Worm (Caenorhabditis elegans) whole organism, L1 larva: ENCODE measurements around the gene F23D12.10.
A peak's percentile ranks its signal among the peaks of the same experiment; 100 is the strongest.

Experiments used
- C34B4.2 ChIP-seq: sonication (generic microtip); optimal IDR thresholded peaks from 2 replicates; lab custom pipeline; 2017; ENCODE audit warnings: mild to moderate bottlenecking, missing genetic modification characterization, missing compliant biosample characterization
- alr-1 ChIP-seq: fragments of 200-800 bp; sonication (Bioruptor generic); optimal IDR thresholded peaks from 2 replicates; lab custom pipeline; 2018; ENCODE audit warnings: borderline replicate concordance, mild to moderate bottlenecking, missing genetic modification characterization, missing compliant biosample characterization
- ama-1 ChIP-seq: fragments of 150-350 bp; optimal IDR thresholded peaks from 2 replicates; lab custom pipeline; 2014
- blmp-1 ChIP-seq: fragments of 150-350 bp; optimal IDR thresholded peaks from 2 replicates; lab custom pipeline; 2014; ENCODE audit warnings: missing biosample characterization, missing genetic modification characterization
- ceh-82 ChIP-seq, 3 experiments: fragments of 150-350 bp in 1 of 3; sonication (generic microtip) in 2 of 3; optimal IDR thresholded peaks; 2 replicates each; lab custom pipeline; 2014 to 2017; ENCODE audit warnings: missing biosample characterization in 3 of 3, missing genetic modification characterization in 3 of 3
- ces-1 ChIP-seq: fragments of 150-350 bp; optimal IDR thresholded peaks from 2 replicates; lab custom pipeline; 2014; ENCODE audit warnings: missing biosample characterization, missing genetic modification reagents, missing genetic modification characterization
- dsc-1 ChIP-seq: sonication (generic microtip); optimal IDR thresholded peaks from 2 replicates; lab custom pipeline; 2016; ENCODE audit warnings: mild to moderate bottlenecking, missing genetic modification characterization, missing compliant biosample characterization
- efl-1 ChIP-seq, 4 experiments: fragments of 150-350 bp; optimal IDR thresholded peaks in 3 of 4; peaks in 1 of 4; 1 replicate in 1 of 4; 2 replicates in 3 of 4; lab custom pipeline; 2014; ENCODE audit warnings: missing biosample characterization in 2 of 4, missing genetic modification characterization in 2 of 4, missing genetic modification reagents in 2 of 4
- egl-27 ChIP-seq, 2 experiments: fragments of 150-350 bp in 1 of 2; sonication (generic microtip); optimal IDR thresholded peaks; 3 replicates each; lab custom pipeline; 2017 to 2018; ENCODE audit warnings: missing biosample characterization in 2 of 2, missing genetic modification characterization in 2 of 2, missing genetic modification reagents in 2 of 2
- elt-2 ChIP-seq: sonication (generic microtip); optimal IDR thresholded peaks from 2 replicates; lab custom pipeline; 2016; ENCODE audit warnings: missing genetic modification characterization, mild to moderate bottlenecking, inconsistent platforms, missing compliant biosample characterization, missing genetic modification reagents
- elt-3 ChIP-seq, 6 experiments: fragments of 150-350 bp in 1 of 6; sonication (generic microtip); optimal IDR thresholded peaks; 2 replicates each; lab custom pipeline; 2017 to 2018; ENCODE audit warnings: missing biosample characterization in 6 of 6, missing genetic modification characterization in 6 of 6, inconsistent platforms in 1 of 6
- fkh-4 ChIP-seq: sonication (generic microtip); optimal IDR thresholded peaks from 2 replicates; lab custom pipeline; 2016; ENCODE audit warnings: missing compliant biosample characterization, missing genetic modification characterization, borderline replicate concordance
- grh-1 ChIP-seq: fragments of 200-800 bp; sonication (Bioruptor generic); IDR thresholded peaks from 2 replicates; pipeline ENCODE4 v1.3.6; 2022; ENCODE audit warnings: missing genetic modification reagents, missing genetic modification characterization, missing compliant biosample characterization
- jun-1 ChIP-seq: fragments of 150-350 bp; optimal IDR thresholded peaks from 2 replicates; lab custom pipeline; 2014; ENCODE audit warnings: missing biosample characterization, missing genetic modification reagents, missing genetic modification characterization
- lin-13 ChIP-seq: fragments of 150-350 bp; optimal IDR thresholded peaks from 2 replicates; lab custom pipeline; 2014; ENCODE audit warnings: missing biosample characterization, missing genetic modification reagents, missing genetic modification characterization
- lin-35 ChIP-seq, 2 experiments: fragments of 150-350 bp; optimal IDR thresholded peaks; 2 replicates each; lab custom pipeline; 2014; ENCODE audit warnings: missing biosample characterization in 2 of 2, missing genetic modification characterization in 2 of 2, missing genetic modification reagents in 2 of 2
- lin-39 ChIP-seq: fragments of 150-350 bp; optimal IDR thresholded peaks from 2 replicates; lab custom pipeline; 2014; ENCODE audit warnings: missing biosample characterization, missing genetic modification reagents, missing genetic modification characterization
- lir-3 ChIP-seq: sonication (generic microtip); optimal IDR thresholded peaks from 2 replicates; lab custom pipeline; 2016; ENCODE audit warnings: mild to moderate bottlenecking, missing genetic modification characterization, moderate library complexity, missing compliant biosample characterization; ENCODE audit not compliant: poor library complexity
- mab-9 ChIP-seq: fragments of 200-800 bp; sonication (Bioruptor generic); IDR thresholded peaks from 2 replicates; pipeline ENCODE4 v1.3.6; 2022; ENCODE audit warnings: missing genetic modification reagents, missing genetic modification characterization, missing compliant biosample characterization
- nhr-11 ChIP-seq: fragments of 150-350 bp; optimal IDR thresholded peaks from 2 replicates; lab custom pipeline; 2014; ENCODE audit warnings: missing biosample characterization, missing genetic modification characterization
- nhr-12 ChIP-seq: sonication (generic microtip); optimal IDR thresholded peaks from 2 replicates; lab custom pipeline; 2017; ENCODE audit warnings: missing biosample characterization, missing genetic modification characterization
- nhr-20 ChIP-seq: sonication (generic microtip); optimal IDR thresholded peaks from 2 replicates; lab custom pipeline; 2016; ENCODE audit warnings: mild to moderate bottlenecking, missing genetic modification characterization, missing compliant biosample characterization
- nhr-28 ChIP-seq: fragments of 150-350 bp; optimal IDR thresholded peaks from 2 replicates; lab custom pipeline; 2014; ENCODE audit warnings: missing biosample characterization, missing genetic modification characterization
- nhr-47 ChIP-seq: sonication (generic microtip); optimal IDR thresholded peaks from 2 replicates; lab custom pipeline; 2016; ENCODE audit warnings: mild to moderate bottlenecking, missing genetic modification characterization, moderate library complexity, missing compliant biosample characterization
- nhr-71 ChIP-seq: sonication (generic microtip); optimal IDR thresholded peaks from 2 replicates; lab custom pipeline; 2016; ENCODE audit warnings: mild to moderate bottlenecking, missing genetic modification characterization, moderate library complexity, missing compliant biosample characterization
- nhr-76 ChIP-seq: sonication (generic microtip); optimal IDR thresholded peaks from 2 replicates; lab custom pipeline; 2017; ENCODE audit warnings: missing biosample characterization, missing genetic modification characterization
- nhr-84 ChIP-seq: sonication (generic microtip); optimal IDR thresholded peaks from 2 replicates; lab custom pipeline; 2017; ENCODE audit warnings: missing biosample characterization, missing genetic modification characterization
- nhr-85 ChIP-seq: sonication (generic microtip); peaks from one replicate; lab custom pipeline; 2016; ENCODE audit warnings: missing genetic modification characterization, inconsistent platforms, missing compliant biosample characterization
- nhr-90 ChIP-seq: sonication (generic microtip); optimal IDR thresholded peaks from 2 replicates; lab custom pipeline; 2016; ENCODE audit warnings: mild to moderate bottlenecking, missing genetic modification characterization, missing compliant biosample characterization; ENCODE audit not compliant: poor library complexity
- pax-3 ChIP-seq: fragments of 200-800 bp; sonication (Bioruptor generic); optimal IDR thresholded peaks from 2 replicates; lab custom pipeline; 2018; ENCODE audit warnings: mild to moderate bottlenecking, missing genetic modification characterization, moderate library complexity, missing compliant biosample characterization
- sptf-1 ChIP-seq: fragments of 150-350 bp; optimal IDR thresholded peaks from 2 replicates; lab custom pipeline; 2014; ENCODE audit warnings: missing biosample characterization, missing genetic modification characterization
- tbx-2 ChIP-seq: sonication (generic microtip); optimal IDR thresholded peaks from 2 replicates; lab custom pipeline; 2016; ENCODE audit warnings: missing genetic modification characterization, missing compliant biosample characterization
- unc-86 ChIP-seq: sonication (generic microtip); optimal IDR thresholded peaks from 2 replicates; lab custom pipeline; 2016; ENCODE audit warnings: missing genetic modification characterization, missing compliant biosample characterization
- zag-1 ChIP-seq: fragments of 150-350 bp; optimal IDR thresholded peaks from 2 replicates; lab custom pipeline; 2014; ENCODE audit warnings: missing biosample characterization, missing genetic modification characterization
- ztf-11 ChIP-seq, 2 experiments: sonication (generic microtip); optimal IDR thresholded peaks; 2 replicates each; lab custom pipeline; 2016 to 2017; ENCODE audit warnings: missing genetic modification characterization in 2 of 2, missing biosample characterization in 1 of 2, missing compliant biosample characterization in 1 of 2

F23D12.10 gene

ce11 chrX:14423105-14423504 is 7.6 kb upstream of the F23D12.10 start, which contains the start of gene fipr-3:
Gene fipr-3 (plus strand): TSS chrX:14423405.
- TF ChIP-seq lin-13 (GFP tag; lab: Kevin White, UChicago) (no peak), ama-1 (lab: Kevin White, UChicago) (no peak), nhr-20 (tag; lab: Kevin White, UChicago) (no peak), sptf-1 (tag; lab: Kevin White, UChicago) (no peak), nhr-85 (tag; lab: Kevin White, UChicago) (no peak), grh-1 (no peak), lir-3 (no peak), efl-1 (optimal IDR thresholded peaks at IDR 0.05; lab: Kevin White, UChicago) (no peak), efl-1 (GFP tag; optimal IDR thresholded peaks at IDR 0.05 in 1 of 2; lab: Kevin White, UChicago) (no peak), ztf-11 (tag; optimal IDR thresholded peaks at IDR 0.05; lab: Kevin White, UChicago) (no peak), nhr-84 (no peak), tbx-2 (tag; lab: Kevin White, UChicago) (no peak), nhr-12 (tag; lab: Kevin White, UChicago) (no peak), C34B4.2 (tag; lab: Kevin White, UChicago) (no peak), lin-35 (GFP tag; optimal IDR thresholded peaks at IDR 0.05; lab: Kevin White, UChicago) (no peak)

- no peak for TF ChIP-seq lin-39 (tag; lab: Kevin White, UChicago)
- no peak for TF ChIP-seq blmp-1 (tag; lab: Kevin White, UChicago)
- TF ChIP-seq lin-35 (GFP tag; optimal IDR thresholded peaks at IDR 0.05; lab: Kevin White, UChicago): no peak
- no peak for TF ChIP-seq alr-1 (tag; lab: Kevin White, UChicago)
Measured at ce11 chrX:14421529-14421982, 6.0 kb upstream of the F23D12.10 start, which contains the start of gene F23D12.2. Gene F23D12.2 (minus strand): TSS chrX:14421579.

- no peak for TF ChIP-seq nhr-28 (tag; lab: Kevin White, UChicago)
- TF ChIP-seq nhr-11 (tag; lab: Kevin White, UChicago): no peak
- TF ChIP-seq nhr-71: no peak
- TF ChIP-seq zag-1: no peak
- no peak for TF ChIP-seq egl-27 (tag; optimal IDR thresholded peaks at IDR 0.05; lab: Kevin White, UChicago)
- no peak for TF ChIP-seq elt-2 (tag; lab: Kevin White, UChicago)
- no peak for TF ChIP-seq jun-1 (tag; lab: Kevin White, UChicago)
- TF ChIP-seq nhr-90: no peak
- no peak for TF ChIP-seq elt-3 (tag; optimal IDR thresholded peaks at IDR 0.05; lab: Kevin White, UChicago)
- no peak for TF ChIP-seq nhr-12 (tag; lab: Kevin White, UChicago)
- TF ChIP-seq lin-39 (tag; lab: Kevin White, UChicago): no peak
- no peak for TF ChIP-seq nhr-76
- no peak for TF ChIP-seq ama-1 (lab: Kevin White, UChicago)
- no peak for TF ChIP-seq nhr-47 (tag; lab: Kevin White, UChicago)
- no peak for TF ChIP-seq ceh-82 (tag; optimal IDR thresholded peaks at IDR 0.05; lab: Kevin White, UChicago)
- TF ChIP-seq, all 84 proteins: peak for 0
Measured at ce11 chrX:14412774-14413173, 2.8 kb downstream of the F23D12.10 start, which contains the start of gene fbxa-179. Gene fbxa-179 (minus strand): TSS chrX:14412874.

- no peak for TF ChIP-seq nhr-90
- TF ChIP-seq unc-86: no peak
- TF ChIP-seq pax-3 (tag; lab: Kevin White, UChicago): no peak
- TF ChIP-seq alr-1 (tag; lab: Kevin White, UChicago): no peak
- TF ChIP-seq ces-1 (GFP tag; lab: Kevin White, UChicago): no peak
- TF ChIP-seq elt-2 (tag; lab: Kevin White, UChicago): no peak
Measured at ce11 chrX:14405817-14406216, 9.7 kb downstream of the F23D12.10 start, which contains the start of gene frpr-17. Gene frpr-17 (plus strand): TSS chrX:14406117.

ce11 chrX:14401230-14401629 is 14.3 kb downstream of the F23D12.10 start:
- TF ChIP-seq mab-9 (GFP tag; lab: Robert Waterston, UW): no peak
- peak; percentile 73 for TF ChIP-seq fkh-4 (tag; lab: Kevin White, UChicago)
- peak; percentile 95 for TF ChIP-seq dsc-1
- TF ChIP-seq nhr-85 (tag; lab: Kevin White, UChicago): no peak
